Fruit fly (Drosophila melanogaster) whole organism, prepupa: ENCODE results near the gene Btk.

Experiments
- Blimp-1 ChIP-seq: fragments of 200-800 bp; sonication (Bioruptor generic); optimal IDR thresholded peaks from 3 replicates; lab custom pipeline; 2017; ENCODE audit warnings: missing biosample characterization, missing genetic modification characterization, mild to moderate bottlenecking, moderate library complexity, missing genetic modification reagents
- CG11294 ChIP-seq: fragments of 200-800 bp; sonication (Bioruptor generic); IDR thresholded peaks from 2 replicates; pipeline ENCODE4 v1.3.6; 2022; ENCODE audit warnings: missing biosample characterization, missing genetic modification characterization
- CG11762 ChIP-seq: fragments of 200-800 bp; sonication (Bioruptor generic); optimal IDR thresholded peaks from 3 replicates; lab custom pipeline; 2016; ENCODE audit warnings: missing biosample characterization, missing genetic modification characterization; ENCODE audit not compliant: insufficient read depth
- CG15336 ChIP-seq: fragments of 200-800 bp; sonication (Bioruptor generic); IDR thresholded peaks from 2 replicates; pipeline ENCODE4 v1.3.6; 2022; ENCODE audit warnings: missing biosample characterization, missing genetic modification characterization
- CG3032 ChIP-seq: fragments of 200-800 bp; optimal IDR thresholded peaks from 2 replicates; lab custom pipeline; 2019; ENCODE audit warnings: missing biosample characterization, mild to moderate bottlenecking, missing genetic modification characterization, moderate library complexity
- CG4318 ChIP-seq: fragments of 200-800 bp; sonication (Bioruptor generic); optimal IDR thresholded peaks from 3 replicates; lab custom pipeline; 2017; ENCODE audit warnings: missing biosample characterization, mild to moderate bottlenecking, missing genetic modification characterization
- CG6163 ChIP-seq: fragments of 200-800 bp; sonication (Bioruptor generic); IDR thresholded peaks from 3 replicates; pipeline ENCODE4 v1.3.6; 2022; ENCODE audit warnings: missing biosample characterization, missing genetic modification characterization
- CG6792 ChIP-seq: fragments of 200-800 bp; sonication (Bioruptor generic); optimal IDR thresholded peaks from 3 replicates; lab custom pipeline; 2016; ENCODE audit warnings: missing biosample characterization, missing genetic modification characterization
- CG6808 ChIP-seq: fragments of 200-800 bp; sonication (Bioruptor generic); optimal IDR thresholded peaks from 3 replicates; lab custom pipeline; 2017; ENCODE audit warnings: missing biosample characterization, missing genetic modification characterization, mild to moderate bottlenecking, moderate library complexity, missing genetic modification reagents
- CG6854 ChIP-seq: fragments of 200-800 bp; sonication (Bioruptor generic); optimal IDR thresholded peaks from 2 replicates; lab custom pipeline; 2017; ENCODE audit warnings: missing biosample characterization, mild to moderate bottlenecking, missing genetic modification characterization
- CG8119 ChIP-seq: fragments of 200-800 bp; sonication (Bioruptor generic); IDR thresholded peaks from 3 replicates; pipeline ENCODE4 v1.3.6; 2022; ENCODE audit warnings: missing biosample characterization, missing genetic modification characterization
- CG9139 ChIP-seq: fragments of 200-800 bp; sonication (Bioruptor generic); optimal IDR thresholded peaks from 3 replicates; lab custom pipeline; 2017; ENCODE audit warnings: missing biosample characterization, mild to moderate bottlenecking, missing genetic modification characterization
- Eip75B ChIP-seq: fragments of 200-800 bp; sonication (Bioruptor generic); optimal IDR thresholded peaks from 3 replicates; lab custom pipeline; 2016; ENCODE audit warnings: missing biosample characterization, missing genetic modification characterization
- Eip78C ChIP-seq: fragments of 200-800 bp; sonication (Bioruptor generic); peaks from one replicate; lab custom pipeline; 2016; ENCODE audit warnings: missing biosample characterization, missing genetic modification characterization
- Eip93F ChIP-seq: fragments of 200-800 bp; sonication (Bioruptor generic); optimal IDR thresholded peaks from 2 replicates; lab custom pipeline; 2016; ENCODE audit warnings: missing biosample characterization, mild to moderate bottlenecking, missing genetic modification characterization
- Ets96B ChIP-seq: fragments of 200-800 bp; optimal IDR thresholded peaks from 2 replicates; lab custom pipeline; 2019; ENCODE audit warnings: missing biosample characterization, mild to moderate bottlenecking, missing genetic modification characterization, moderate library complexity
- Gug ChIP-seq: fragments of 200-800 bp; sonication (Bioruptor generic); IDR thresholded peaks from 2 replicates; pipeline ENCODE4 v1.3.6; 2022; ENCODE audit warnings: missing biosample characterization, missing genetic modification characterization
- Hr38 ChIP-seq: sonication (Bioruptor generic); optimal IDR thresholded peaks from 2 replicates; lab custom pipeline; 2016; ENCODE audit warnings: missing biosample characterization, missing genetic modification characterization
- Hr4 ChIP-seq: fragments of 200-800 bp; sonication (Bioruptor generic); optimal IDR thresholded peaks from 3 replicates; lab custom pipeline; 2016; ENCODE audit warnings: missing biosample characterization, missing genetic modification characterization
- Lpt ChIP-seq: fragments of 200-800 bp; sonication (Bioruptor generic); optimal IDR thresholded peaks from 3 replicates; lab custom pipeline; 2016; ENCODE audit warnings: missing biosample characterization, missing genetic modification characterization
- Met ChIP-seq: fragments of 200-800 bp; sonication (Bioruptor generic); optimal IDR thresholded peaks from 3 replicates; lab custom pipeline; 2016; ENCODE audit warnings: missing biosample characterization, missing genetic modification characterization
- Smox ChIP-seq: fragments of 200-800 bp; sonication (Bioruptor generic); optimal IDR thresholded peaks from 3 replicates; lab custom pipeline; 2016; ENCODE audit warnings: missing biosample characterization, missing genetic modification characterization
- Sox14 ChIP-seq: fragments of 200-800 bp; sonication (Bioruptor generic); optimal IDR thresholded peaks from 3 replicates; lab custom pipeline; 2016; ENCODE audit warnings: missing biosample characterization, missing genetic modification characterization
- cyc ChIP-seq: fragments of 200-800 bp; sonication (Bioruptor generic); optimal IDR thresholded peaks from 3 replicates; lab custom pipeline; 2016; ENCODE audit warnings: missing biosample characterization, missing genetic modification characterization
- dsx ChIP-seq: fragments of 200-800 bp; optimal IDR thresholded peaks from 3 replicates; lab custom pipeline; 2019; ENCODE audit warnings: missing biosample characterization, mild to moderate bottlenecking, missing genetic modification characterization, moderate library complexity; ENCODE audit not compliant: poor library complexity, severe bottlenecking
- eg ChIP-seq: fragments of 200-800 bp; sonication (Bioruptor generic); IDR thresholded peaks from 3 replicates; pipeline ENCODE4 v1.3.6; 2022; ENCODE audit warnings: missing biosample characterization, missing genetic modification characterization
- fd85E ChIP-seq: fragments of 200-800 bp; sonication (Bioruptor generic); optimal IDR thresholded peaks from 3 replicates; lab custom pipeline; 2016; ENCODE audit warnings: missing biosample characterization, missing genetic modification characterization
- fkh ChIP-seq: fragments of 200-800 bp; sonication (Bioruptor generic); optimal IDR thresholded peaks from 3 replicates; lab custom pipeline; 2017; ENCODE audit warnings: missing biosample characterization, mild to moderate bottlenecking, missing genetic modification characterization, moderate library complexity
- svp ChIP-seq: fragments of 200-800 bp; sonication (Bioruptor generic); peaks from one replicate; lab custom pipeline; 2016; ENCODE audit warnings: missing biosample characterization, missing genetic modification characterization
- topi ChIP-seq: fragments of 200-800 bp; sonication (Bioruptor generic); optimal IDR thresholded peaks from 3 replicates; lab custom pipeline; 2016; ENCODE audit warnings: missing biosample characterization, missing genetic modification characterization
- vri ChIP-seq: fragments of 200-800 bp; sonication (Bioruptor generic); optimal IDR thresholded peaks from 3 replicates; lab custom pipeline; 2016; ENCODE audit warnings: missing biosample characterization, mild to moderate bottlenecking, missing genetic modification characterization

Btk gene

dm6 chr2L:8300220-8301167, at the start of gene Btk:
TSS of gene Btk (minus strand) at chr2L:8301079.
- no peak for TF ChIP-seq vri
- TF ChIP-seq eg (GFP tag; lab: Robert Waterston, UW): no peak
- TF ChIP-seq Blimp-1 (GFP tag; lab: Kevin White, UChicago): peak; percentile 83
- peak; percentile 27 for TF ChIP-seq Sox14
- no peak for TF ChIP-seq Met (GFP tag; lab: Kevin White, UChicago)
- peak; percentile 40 for TF ChIP-seq CG6854
- no peak for TF ChIP-seq CG11762 (GFP tag; lab: Kevin White, UChicago)
- 0 out of 3 replicates have a peak, but pooled peaks have one; percentile 19 for TF ChIP-seq CG6163
- peak; percentile 61 for TF ChIP-seq fkh (GFP tag; lab: Kevin White, UChicago)
- peak; percentile 10 for TF ChIP-seq dsx (GFP tag; lab: Kevin White, UChicago)
- TF ChIP-seq CG6792 (GFP tag; lab: Kevin White, UChicago): no peak
- no peak for TF ChIP-seq Lpt

- no peak for TF ChIP-seq cyc (GFP tag; lab: Kevin White, UChicago)
- peak; percentile 0 for TF ChIP-seq Eip78C
Measured at dm6 chr2L:8346260-8346659, 45.4 kb upstream of the Btk start, which contains the start of gene CG7778. TSS of gene CG7778 (plus strand) at chr2L:8346620.

- TF ChIP-seq Smox (GFP tag; lab: Kevin White, UChicago): no peak
- no peak for TF ChIP-seq Hr4 (GFP tag; lab: Kevin White, UChicago)
- TF ChIP-seq svp (GFP tag; lab: Kevin White, UChicago): peak; percentile 84
- TF ChIP-seq CG4318 (GFP tag; lab: Kevin White, UChicago): no peak
- TF ChIP-seq CG15336: no peak
- TF ChIP-seq Blimp-1 (GFP tag; lab: Kevin White, UChicago): no peak
- TF ChIP-seq CG6792 (GFP tag; lab: Kevin White, UChicago): no peak
- TF ChIP-seq CG11294 (GFP tag; lab: Robert Waterston, UW): no peak
- peak; percentile 70 for TF ChIP-seq vri
- no peak for TF ChIP-seq Hr38 (GFP tag; lab: Kevin White, UChicago)
- TF ChIP-seq Eip93F: no peak
- TF ChIP-seq CG6808 (GFP tag; lab: Kevin White, UChicago): no peak
Measured at dm6 chr2L:8344536-8344935, 43.7 kb upstream of the Btk start.

- no peak for TF ChIP-seq CG3032 (tag; lab: Kevin White, UChicago)
- no peak for TF ChIP-seq Hr38 (GFP tag; lab: Kevin White, UChicago)
- TF ChIP-seq CG9139 (GFP tag; lab: Kevin White, UChicago): no peak
- TF ChIP-seq Met (GFP tag; lab: Kevin White, UChicago): no peak
- TF ChIP-seq CG6854: no peak
- no peak for TF ChIP-seq Eip75B
- no peak for TF ChIP-seq topi (GFP tag; lab: Kevin White, UChicago)
- no peak for TF ChIP-seq CG4318 (GFP tag; lab: Kevin White, UChicago)
- TF ChIP-seq Gug (GFP tag; lab: Robert Waterston, UW): no peak
- TF ChIP-seq Ets96B (tag; lab: Kevin White, UChicago): no peak
- no peak for TF ChIP-seq fd85E (GFP tag; lab: Kevin White, UChicago)
- no peak for TF ChIP-seq CG8119 (GFP tag; lab: Robert Waterston, UW)
- no peak for TF ChIP-seq dsx (GFP tag; lab: Kevin White, UChicago)
- TF ChIP-seq, all 60 proteins: peak for 0
Measured at dm6 chr2L:8342395-8342794, 41.5 kb upstream of the Btk start, which contains the start of gene CG14273. TSS of gene CG14273 (plus strand) at chr2L:8342695.
